Worm (Caenorhabditis elegans): ENCODE data around the gene abf-3.

DNA sequence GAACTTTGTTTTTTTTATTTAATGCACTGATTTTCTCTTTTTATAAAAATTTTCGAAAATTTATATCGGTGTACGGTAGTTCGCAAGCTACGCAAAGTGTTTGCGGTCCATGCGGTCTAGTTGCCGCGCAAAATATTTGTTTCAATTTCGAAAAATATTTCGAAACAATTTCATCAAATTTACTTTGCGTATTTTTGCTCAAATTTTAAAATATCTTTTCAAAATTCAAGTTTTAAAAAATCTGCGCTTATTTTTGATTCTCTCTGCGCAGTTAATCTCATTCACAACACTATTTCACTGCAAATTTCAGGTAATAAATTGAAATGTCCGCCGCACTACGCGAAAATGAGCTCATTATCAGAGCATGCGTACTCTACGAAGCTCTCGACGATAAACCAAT, 49.7 kb upstream of the abf-3 start, which contains the start of gene fbxa-197:
- no peak for TF ChIP-seq ztf-6 (GFP tag; IDR thresholded peaks at IDR 0.05)
- no peak for TF ChIP-seq cebp-1 (GFP tag; IDR thresholded peaks at IDR 0.05)
- no peak for TF ChIP-seq cebp-1 (tag; optimal IDR thresholded peaks at IDR 0.05)
- TF ChIP-seq pha-4 (tag; optimal IDR thresholded peaks at IDR 0.05) = no peak
- no peak for TF ChIP-seq snpc-4 (GFP tag; optimal IDR thresholded peaks at IDR 0.05)
- no peak for TF ChIP-seq snpc-4 (tag; optimal IDR thresholded peaks at IDR 0.05)
- no peak for TF ChIP-seq ama-1 (optimal IDR thresholded peaks at IDR 0.05)
- TF ChIP-seq ama-1 (GFP tag; optimal IDR thresholded peaks at IDR 0.05) = no peak
- no peak for TF ChIP-seq madf-8 (GFP tag; conservative IDR thresholded peaks at IDR 0.05)
- no peak for TF ChIP-seq sea-2 (GFP tag; IDR thresholded peaks at IDR 0.05)
- no peak for TF ChIP-seq ceh-58 (GFP tag; IDR thresholded peaks at IDR 0.05)
- no peak for TF ChIP-seq lag-1 (GFP tag; IDR thresholded peaks at IDR 0.05)
- TF ChIP-seq madf-6 (GFP tag; IDR thresholded peaks at IDR 0.05) = no peak
- TF ChIP-seq rec-8 (tag; optimal IDR thresholded peaks at IDR 0.05) = no peak
- TF ChIP-seq Y67H2A.10 (GFP tag; conservative IDR thresholded peaks at IDR 0.05) = no peak
- TF ChIP-seq hlh-26 (GFP tag; conservative IDR thresholded peaks at IDR 0.05) = no peak
- no peak for TF ChIP-seq lin-35 (GFP tag; optimal IDR thresholded peaks at IDR 0.05)

Data from whole organism, young adult.